Fruit fly (Drosophila melanogaster): ENCODE measurements around the gene CG43402.

The CG43402 gene

dm6 chr2L:1419656-1420055, 22.8 kb upstream of the CG43402 start:
- TF ChIP-seq psq (optimal IDR thresholded peaks at IDR 0.05) = no peak
- TF ChIP-seq EcR (GFP tag; optimal IDR thresholded peaks at IDR 0.05) = no peak
- TF ChIP-seq pan (optimal IDR thresholded peaks at IDR 0.05) = no peak
- TF ChIP-seq usp (GFP tag; optimal IDR thresholded peaks at IDR 0.05) = no peak

DNA sequence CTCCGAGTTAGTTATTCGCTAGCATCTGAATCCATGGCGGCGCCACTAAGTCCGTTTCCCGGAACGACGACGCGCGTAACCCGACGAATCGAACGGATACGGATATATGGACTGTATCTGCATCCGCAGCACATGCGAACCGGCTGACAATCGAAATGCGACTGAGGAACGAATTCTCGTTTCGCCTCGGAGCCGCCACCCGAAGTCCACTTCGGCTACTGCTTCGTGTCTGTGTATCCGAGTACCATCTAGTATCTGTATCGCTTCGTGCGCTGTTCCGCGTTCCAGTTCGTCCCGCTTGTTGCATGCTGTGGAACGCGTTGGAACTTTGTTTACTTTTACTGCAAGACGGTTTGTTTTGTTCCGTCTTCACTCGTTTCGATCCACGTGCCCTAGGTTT, 22.1 kb upstream of the CG43402 start, which contains the start of gene robo2:
robo2 (minus strand) TSS at position 167 of the 400 bp plus-strand sequence.
- no peak for TF ChIP-seq EcR (GFP tag; optimal IDR thresholded peaks at IDR 0.05)
- TF ChIP-seq Dll (optimal IDR thresholded peaks at IDR 0.05) = no peak
- no peak for TF ChIP-seq pan (optimal IDR thresholded peaks at IDR 0.05)

- TF ChIP-seq usp (GFP tag; optimal IDR thresholded peaks at IDR 0.05) = no peak
- no peak for TF ChIP-seq CG8478 (optimal IDR thresholded peaks at IDR 0.05)
- TF ChIP-seq pan (optimal IDR thresholded peaks at IDR 0.05) = no peak
- no peak for TF ChIP-seq Dll (optimal IDR thresholded peaks at IDR 0.05)
- TF ChIP-seq psq (optimal IDR thresholded peaks at IDR 0.05) = no peak
- TF ChIP-seq EcR (GFP tag; optimal IDR thresholded peaks at IDR 0.05) = no peak
These were observed 20.7 kb upstream of the CG43402 start for dm6 chr2L:1421460-1422332.

DNA sequence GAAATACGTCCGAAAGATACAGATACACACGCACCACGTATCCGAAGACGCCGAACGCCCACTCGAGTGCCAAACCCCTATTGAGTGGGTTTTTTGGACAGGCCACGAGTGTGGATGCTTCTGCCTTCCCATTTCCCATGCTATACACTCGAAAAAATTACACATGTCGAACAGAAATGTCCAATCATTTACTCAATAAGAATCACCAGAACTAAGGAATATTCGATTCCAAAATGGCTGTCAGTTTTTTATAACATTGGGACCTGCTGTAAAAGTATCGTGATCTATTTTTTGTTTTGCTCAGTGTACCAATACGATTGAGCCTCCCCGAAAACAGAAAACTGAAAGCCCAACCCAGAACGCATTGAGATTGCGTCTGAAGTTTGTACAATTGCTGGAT, 19.7 kb upstream of the CG43402 start:
- TF ChIP-seq psq (optimal IDR thresholded peaks at IDR 0.05) (no peak), EcR (GFP tag; optimal IDR thresholded peaks at IDR 0.05) (no peak), pan (optimal IDR thresholded peaks at IDR 0.05) (no peak), Dll (optimal IDR thresholded peaks at IDR 0.05) (no peak), usp (GFP tag; optimal IDR thresholded peaks at IDR 0.05) (no peak), CG8478 (optimal IDR thresholded peaks at IDR 0.05) (no peak)

dm6 chr2L:1423832-1424382, 18.5 kb upstream of the CG43402 start:
- TF ChIP-seq EcR (GFP tag; optimal IDR thresholded peaks at IDR 0.05) (no peak), pan (optimal IDR thresholded peaks at IDR 0.05) (no peak), CG8478 (optimal IDR thresholded peaks at IDR 0.05) (no peak), Dll (optimal IDR thresholded peaks at IDR 0.05) (no peak), usp (GFP tag; optimal IDR thresholded peaks at IDR 0.05) (no peak), psq (optimal IDR thresholded peaks at IDR 0.05) (no peak)

DNA sequence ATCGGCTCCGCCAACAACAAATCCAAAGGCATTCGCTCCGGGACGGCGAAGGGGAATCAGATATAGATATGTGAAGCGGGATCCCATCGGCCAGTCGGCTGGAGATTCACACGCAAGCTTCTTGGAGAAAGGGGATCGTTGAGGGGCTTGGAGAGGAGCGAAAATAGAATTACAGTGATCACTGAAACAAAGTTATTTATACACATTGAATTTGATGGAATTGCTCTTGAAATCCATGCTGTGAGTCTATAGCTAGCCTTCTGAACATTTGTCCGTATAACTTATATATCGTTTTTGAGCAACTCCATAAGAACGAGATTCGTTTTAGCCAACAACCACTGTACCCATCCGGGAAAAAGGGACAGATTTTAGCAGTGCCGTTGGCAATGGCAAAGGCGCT, 17.6 kb upstream of the CG43402 start:
- TF ChIP-seq pan (optimal IDR thresholded peaks at IDR 0.05) = no peak

DNA sequence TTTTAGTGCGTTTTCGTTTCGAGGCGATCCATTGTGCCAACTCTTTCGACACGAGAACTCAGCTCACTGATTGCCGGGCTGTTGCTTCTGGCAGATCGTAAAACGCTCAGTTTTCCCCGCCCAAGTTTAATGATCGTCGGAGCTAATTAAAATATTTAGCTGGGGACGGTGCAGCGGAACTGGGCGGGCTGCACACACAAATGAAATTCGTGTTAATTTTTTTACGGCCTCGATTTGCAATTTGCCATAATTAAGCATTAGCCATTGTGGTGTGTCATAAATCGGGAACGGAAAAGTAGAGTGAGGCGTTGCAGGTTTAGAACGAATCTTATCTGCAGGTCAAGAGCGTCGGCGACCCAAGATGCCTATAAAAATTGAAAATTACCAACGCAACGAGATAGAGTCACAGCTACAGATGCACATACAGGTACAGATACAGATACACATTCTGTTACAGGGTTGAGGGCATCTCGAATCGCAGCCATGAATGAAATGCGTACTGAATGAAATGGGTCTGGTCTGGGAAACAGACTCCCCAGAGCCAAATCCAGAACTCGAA, 16.5 kb upstream of the CG43402 start:
- TF ChIP-seq pan (optimal IDR thresholded peaks at IDR 0.05) = no peak
- no peak for TF ChIP-seq CG8478 (optimal IDR thresholded peaks at IDR 0.05)
- TF ChIP-seq psq (optimal IDR thresholded peaks at IDR 0.05) = no peak

- TF ChIP-seq EcR (GFP tag; optimal IDR thresholded peaks at IDR 0.05) = no peak
- TF ChIP-seq pan (optimal IDR thresholded peaks at IDR 0.05) = peak; percentile 90
These were observed 15.6 kb upstream of the CG43402 start for dm6 chr2L:1426821-1427265.

dm6 chr2L:1427792-1428191, 14.6 kb upstream of the CG43402 start:
- TF ChIP-seq pan (optimal IDR thresholded peaks at IDR 0.05) = no peak
- no peak for TF ChIP-seq CG8478 (optimal IDR thresholded peaks at IDR 0.05)
- no peak for TF ChIP-seq Dll (optimal IDR thresholded peaks at IDR 0.05)
- no peak for TF ChIP-seq psq (optimal IDR thresholded peaks at IDR 0.05)
- TF ChIP-seq usp (GFP tag; optimal IDR thresholded peaks at IDR 0.05) = no peak
- no peak for TF ChIP-seq EcR (GFP tag; optimal IDR thresholded peaks at IDR 0.05)

DNA sequence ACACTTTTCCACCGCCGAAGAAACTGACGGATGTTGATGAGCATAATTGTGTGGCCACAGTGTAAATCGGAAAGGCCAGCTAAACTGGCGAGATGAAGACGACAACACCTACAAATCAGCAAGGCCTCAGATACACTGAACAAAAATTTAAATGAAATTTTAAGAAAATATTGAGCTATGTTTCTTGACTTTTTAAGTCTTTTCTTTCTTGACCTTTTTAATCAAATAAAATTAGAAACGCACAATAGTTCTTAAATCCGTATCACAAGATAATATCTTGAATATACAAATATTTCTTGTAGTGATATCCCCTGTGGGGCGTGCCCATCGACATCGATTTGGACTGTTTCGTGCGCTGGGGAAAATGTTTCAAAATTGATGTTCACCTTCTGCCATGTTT, 14.1 kb upstream of the CG43402 start, which contains the start of gene CG43401:
CG43401 (plus strand) TSS at position 185 of the 400 bp plus-strand sequence.
- TF ChIP-seq Dll (optimal IDR thresholded peaks at IDR 0.05) (no peak), pan (optimal IDR thresholded peaks at IDR 0.05) (no peak), CG8478 (optimal IDR thresholded peaks at IDR 0.05) (no peak), EcR (GFP tag; optimal IDR thresholded peaks at IDR 0.05) (no peak), usp (GFP tag; optimal IDR thresholded peaks at IDR 0.05) (no peak), psq (optimal IDR thresholded peaks at IDR 0.05) (no peak)

DNA sequence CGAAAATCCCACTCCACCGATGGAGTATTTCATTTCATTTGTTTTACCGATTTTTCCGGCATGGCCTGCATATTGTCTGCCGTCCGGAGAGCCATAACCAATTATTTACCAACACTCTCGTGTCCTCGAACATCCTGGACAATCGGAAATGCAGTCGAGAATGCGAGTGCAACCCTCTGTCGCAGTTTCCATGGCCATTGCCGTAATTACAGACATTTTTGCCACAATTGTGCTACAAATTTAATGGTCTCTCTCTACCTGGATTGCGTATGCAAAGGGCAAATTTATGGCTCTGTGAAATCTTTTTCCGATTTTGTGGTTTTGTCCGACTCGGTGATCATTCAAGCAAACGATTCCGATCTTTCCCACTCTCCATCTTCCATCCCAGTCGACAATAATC, 12.9 kb upstream of the CG43402 start:
- TF ChIP-seq CG8478 (optimal IDR thresholded peaks at IDR 0.05) = no peak
- no peak for TF ChIP-seq pan (optimal IDR thresholded peaks at IDR 0.05)
- no peak for TF ChIP-seq Dll (optimal IDR thresholded peaks at IDR 0.05)
- no peak for TF ChIP-seq psq (optimal IDR thresholded peaks at IDR 0.05)
- no peak for TF ChIP-seq EcR (GFP tag; optimal IDR thresholded peaks at IDR 0.05)
- no peak for TF ChIP-seq usp (GFP tag; optimal IDR thresholded peaks at IDR 0.05)

dm6 chr2L:1431430-1431829, 11.0 kb upstream of the CG43402 start:
- TF ChIP-seq EcR (GFP tag; optimal IDR thresholded peaks at IDR 0.05) = no peak
- no peak for TF ChIP-seq CG8478 (optimal IDR thresholded peaks at IDR 0.05)
- TF ChIP-seq pan (optimal IDR thresholded peaks at IDR 0.05) = no peak
- TF ChIP-seq Dll (optimal IDR thresholded peaks at IDR 0.05) = no peak
- no peak for TF ChIP-seq psq (optimal IDR thresholded peaks at IDR 0.05)
- TF ChIP-seq usp (GFP tag; optimal IDR thresholded peaks at IDR 0.05) = no peak

DNA sequence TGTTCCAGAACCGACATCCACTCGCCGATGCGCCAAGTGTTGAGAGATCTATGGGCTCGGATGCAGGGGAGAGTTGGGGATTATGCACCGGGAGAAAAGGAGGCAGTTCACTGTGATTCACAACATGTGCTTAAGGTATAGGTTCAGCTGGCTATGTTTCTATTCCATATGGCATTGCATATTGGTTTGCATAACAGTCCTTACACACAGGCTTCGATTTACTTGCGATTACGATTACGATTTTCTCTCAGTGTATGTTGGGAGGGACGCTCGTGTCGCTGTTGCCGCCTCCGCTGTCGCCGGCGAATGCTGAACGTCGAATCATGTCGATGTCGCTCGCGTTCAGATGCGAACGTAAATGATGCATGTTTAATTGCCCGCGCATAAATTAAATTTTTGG, 8.7 kb upstream of the CG43402 start:
- TF ChIP-seq EcR (GFP tag; optimal IDR thresholded peaks at IDR 0.05) (no peak), CG8478 (optimal IDR thresholded peaks at IDR 0.05) (no peak), usp (GFP tag; optimal IDR thresholded peaks at IDR 0.05) (no peak), Dll (optimal IDR thresholded peaks at IDR 0.05) (no peak), psq (optimal IDR thresholded peaks at IDR 0.05) (no peak), pan (optimal IDR thresholded peaks at IDR 0.05) (no peak)

Measured in whole organism.